Fruit fly (Drosophila melanogaster) whole organism, prepupa: ENCODE data around the gene CG16812.

Experiments used
- Blimp-1 ChIP-seq: fragments of 200-800 bp; sonication (Bioruptor generic); optimal IDR thresholded peaks from 3 replicates; lab custom pipeline; 2017; ENCODE audit warnings: missing biosample characterization, missing genetic modification characterization, mild to moderate bottlenecking, moderate library complexity, missing genetic modification reagents
- CG11902 ChIP-seq: fragments of 200-800 bp; sonication (Bioruptor generic); optimal IDR thresholded peaks from 3 replicates; lab custom pipeline; 2016; ENCODE audit warnings: missing biosample characterization, missing genetic modification characterization
- CG6808 ChIP-seq: fragments of 200-800 bp; sonication (Bioruptor generic); optimal IDR thresholded peaks from 3 replicates; lab custom pipeline; 2017; ENCODE audit warnings: missing biosample characterization, missing genetic modification characterization, mild to moderate bottlenecking, moderate library complexity, missing genetic modification reagents
- Eip78C ChIP-seq: fragments of 200-800 bp; sonication (Bioruptor generic); peaks from one replicate; lab custom pipeline; 2016; ENCODE audit warnings: missing biosample characterization, missing genetic modification characterization
- Hr39 ChIP-seq: fragments of 200-800 bp; sonication (Bioruptor generic); optimal IDR thresholded peaks from 2 replicates; lab custom pipeline; 2016; ENCODE audit warnings: missing biosample characterization, missing genetic modification characterization
- Met ChIP-seq: fragments of 200-800 bp; sonication (Bioruptor generic); optimal IDR thresholded peaks from 3 replicates; lab custom pipeline; 2016; ENCODE audit warnings: missing biosample characterization, missing genetic modification characterization
- Sox102F ChIP-seq: fragments of 200-800 bp; sonication (Bioruptor generic); optimal IDR thresholded peaks from 2 replicates; lab custom pipeline; 2016; ENCODE audit warnings: missing biosample characterization, mild to moderate bottlenecking, missing genetic modification characterization
- Sox15 ChIP-seq: fragments of 200-800 bp; sonication (Bioruptor generic); optimal IDR thresholded peaks from 3 replicates; lab custom pipeline; 2016; ENCODE audit warnings: missing biosample characterization, missing genetic modification characterization
- dsx ChIP-seq: fragments of 200-800 bp; optimal IDR thresholded peaks from 3 replicates; lab custom pipeline; 2019; ENCODE audit warnings: missing biosample characterization, mild to moderate bottlenecking, missing genetic modification characterization, moderate library complexity; ENCODE audit not compliant: poor library complexity, severe bottlenecking
- fd59A ChIP-seq: fragments of 200-800 bp; sonication (Bioruptor generic); optimal IDR thresholded peaks from 2 replicates; lab custom pipeline; 2017; ENCODE audit warnings: missing biosample characterization, mild to moderate bottlenecking, missing genetic modification characterization, missing genetic modification reagents
- fd85E ChIP-seq: fragments of 200-800 bp; sonication (Bioruptor generic); optimal IDR thresholded peaks from 3 replicates; lab custom pipeline; 2016; ENCODE audit warnings: missing biosample characterization, missing genetic modification characterization
- vri ChIP-seq: fragments of 200-800 bp; sonication (Bioruptor generic); optimal IDR thresholded peaks from 3 replicates; lab custom pipeline; 2016; ENCODE audit warnings: missing biosample characterization, mild to moderate bottlenecking, missing genetic modification characterization

DNA sequence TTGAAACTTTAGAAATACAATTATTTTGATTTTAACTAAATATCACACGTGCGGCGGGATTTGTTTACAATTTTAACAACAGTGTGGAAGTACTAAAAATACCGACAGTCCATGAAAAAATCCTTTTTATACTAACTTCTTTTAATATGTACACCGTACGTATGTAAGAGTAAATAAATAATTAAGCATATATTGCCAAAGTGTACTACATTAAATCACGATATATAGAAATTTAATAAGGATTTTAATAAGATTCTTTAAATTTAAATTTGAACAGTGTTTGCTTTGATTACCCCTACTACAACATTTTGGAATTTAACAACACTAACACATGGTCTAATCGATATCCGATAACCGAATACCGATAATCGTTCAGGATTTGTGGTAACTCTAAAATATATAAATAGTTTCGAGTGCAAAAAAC is at the start of gene CG16812, which contains the start of gene Ski6:
- TF ChIP-seq Blimp-1 (GFP tag; lab: Kevin White, UChicago) = no peak
- no peak for TF ChIP-seq Eip78C (GFP tag; lab: Kevin White, UChicago)
- no peak for TF ChIP-seq Met
- no peak for TF ChIP-seq Sox102F
- no peak for TF ChIP-seq vri (GFP tag; lab: Kevin White, UChicago)
- peak; percentile 29 for TF ChIP-seq Sox15 (GFP tag; lab: Kevin White, UChicago)
- TF ChIP-seq fd59A = no peak
- no peak for TF ChIP-seq CG11902 (GFP tag; lab: Kevin White, UChicago)
- TF ChIP-seq fd85E (GFP tag; lab: Kevin White, UChicago) = no peak
- TF ChIP-seq dsx = no peak
- TF ChIP-seq Hr39 = peak; percentile 44
- no peak for TF ChIP-seq CG6808 (GFP tag; lab: Kevin White, UChicago)
